Fruit fly (Drosophila melanogaster) whole organism, embryonic: ENCODE results near the gene RpL8.

Source experiments
- CG10147 ChIP-seq: fragments of 200-800 bp; sonication (Bioruptor generic); optimal IDR thresholded peaks from 2 replicates; lab custom pipeline; 2019; ENCODE audit warnings: missing biosample characterization, mild to moderate bottlenecking, missing genetic modification characterization, moderate library complexity
- CG12104 ChIP-seq: fragments of 200-800 bp; sonication (Bioruptor generic); optimal IDR thresholded peaks from 3 replicates; lab custom pipeline; 2016; ENCODE audit warnings: missing biosample characterization, missing genetic modification characterization
- CG12155 ChIP-seq: fragments of 200-800 bp; sonication (Bioruptor generic); optimal IDR thresholded peaks from 3 replicates; lab custom pipeline; 2016; ENCODE audit warnings: missing biosample characterization, missing genetic modification characterization
- CG14014 ChIP-seq: fragments of 200-800 bp; sonication (Bioruptor generic); IDR thresholded peaks from 2 replicates; pipeline ENCODE4 v1.3.6; 2022; ENCODE audit warnings: missing biosample characterization, missing genetic modification characterization
- CG14441 ChIP-seq: fragments of 200-800 bp; sonication (Bioruptor generic); IDR thresholded peaks from 2 replicates; pipeline ENCODE4 v1.3.6; 2022; ENCODE audit warnings: missing biosample characterization, missing genetic modification characterization
- CG14965 ChIP-seq: fragments of 200-800 bp; sonication (Bioruptor generic); optimal IDR thresholded peaks from 2 replicates; lab custom pipeline; 2016; ENCODE audit warnings: missing biosample characterization, missing genetic modification characterization, borderline replicate concordance
- CG16813 ChIP-seq: fragments of 200-800 bp; sonication (Bioruptor generic); IDR thresholded peaks from 3 replicates; pipeline ENCODE4 v1.3.6; 2022; ENCODE audit warnings: missing biosample characterization, missing genetic modification characterization; ENCODE audit not compliant: partially characterized antibody
- CG31365 ChIP-seq: fragments of 200-800 bp; sonication (Bioruptor generic); optimal IDR thresholded peaks from 2 replicates; lab custom pipeline; 2018; ENCODE audit warnings: missing biosample characterization, mild to moderate bottlenecking, missing genetic modification characterization
- CG31388 ChIP-seq: fragments of 200-800 bp; sonication (Bioruptor generic); optimal IDR thresholded peaks from 2 replicates; lab custom pipeline; 2016; ENCODE audit warnings: missing biosample characterization, missing genetic modification characterization
- CG3281 ChIP-seq: fragments of 200-800 bp; sonication (Bioruptor generic); optimal IDR thresholded peaks from 3 replicates; lab custom pipeline; 2017; ENCODE audit warnings: missing biosample characterization, mild to moderate bottlenecking, missing genetic modification characterization
- CG33557 ChIP-seq: fragments of 200-800 bp; sonication (Bioruptor generic); optimal IDR thresholded peaks from 2 replicates; lab custom pipeline; 2019; ENCODE audit warnings: missing biosample characterization, mild to moderate bottlenecking, missing genetic modification characterization, moderate library complexity
- CG3995 ChIP-seq: fragments of 200-800 bp; sonication (Bioruptor generic); optimal IDR thresholded peaks from 3 replicates; lab custom pipeline; 2016; ENCODE audit warnings: missing biosample characterization, missing genetic modification characterization
- CG42726 ChIP-seq: fragments of 200-800 bp; sonication (Bioruptor generic); IDR thresholded peaks from 2 replicates; pipeline ENCODE4 v1.3.6; 2022; ENCODE audit warnings: missing biosample characterization, missing genetic modification characterization; ENCODE audit not compliant: partially characterized antibody
- CG6254 ChIP-seq: fragments of 200-800 bp; sonication (Bioruptor generic); optimal IDR thresholded peaks from 3 replicates; lab custom pipeline; 2017; ENCODE audit warnings: mild to moderate bottlenecking, missing biosample characterization, missing genetic modification reagents, missing genetic modification characterization
- CG6791 ChIP-seq: fragments of 200-800 bp; sonication (Bioruptor generic); IDR thresholded peaks from 3 replicates; pipeline ENCODE4 v1.3.6; 2022; ENCODE audit warnings: missing biosample characterization, missing genetic modification characterization; ENCODE audit not compliant: partially characterized antibody
- CG7928 ChIP-seq: fragments of 200-800 bp; sonication (Bioruptor generic); optimal IDR thresholded peaks from 2 replicates; lab custom pipeline; 2017; ENCODE audit warnings: missing biosample characterization, mild to moderate bottlenecking, missing genetic modification characterization
- CG8089 ChIP-seq: fragments of 200-800 bp; sonication (Bioruptor generic); optimal IDR thresholded peaks from 3 replicates; lab custom pipeline; 2016; ENCODE audit warnings: missing biosample characterization, missing genetic modification characterization
- CG8290 ChIP-seq, 3 experiments: fragments of 200-800 bp; sonication (Bioruptor generic); optimal IDR thresholded peaks; 2 replicates each; lab custom pipeline; 2016 to 2019; ENCODE audit warnings: missing biosample characterization in 3 of 3, missing genetic modification characterization in 3 of 3, mild to moderate bottlenecking in 2 of 3, moderate library complexity in 1 of 3
- CG8944 ChIP-seq: fragments of 200-800 bp; sonication (Bioruptor generic); optimal IDR thresholded peaks from 3 replicates; lab custom pipeline; 2016; ENCODE audit warnings: missing biosample characterization, missing genetic modification characterization
- Dp ChIP-seq: fragments of 200-800 bp; sonication (Bioruptor generic); optimal IDR thresholded peaks from 2 replicates; lab custom pipeline; 2018; ENCODE audit warnings: missing biosample characterization, mild to moderate bottlenecking, missing genetic modification characterization, moderate library complexity
- E2f2 ChIP-seq: fragments of 200-800 bp; sonication (Bioruptor generic); IDR thresholded peaks from 2 replicates; pipeline ENCODE4 v1.3.6; 2022; ENCODE audit warnings: missing biosample characterization, missing genetic modification characterization
- Jarid2 ChIP-seq: fragments of 200-800 bp; sonication (Bioruptor generic); optimal IDR thresholded peaks from 3 replicates; lab custom pipeline; 2017; ENCODE audit warnings: mild to moderate bottlenecking, missing biosample characterization, missing genetic modification reagents, missing genetic modification characterization
- MBD-R2 ChIP-seq: fragments of 200-800 bp; sonication (Bioruptor generic); IDR thresholded peaks from 2 replicates; pipeline ENCODE4 v1.3.6; 2022; ENCODE audit warnings: missing biosample characterization, missing genetic modification characterization
- Mad ChIP-seq: fragments of 200-800 bp; sonication (Bioruptor generic); optimal IDR thresholded peaks from 2 replicates; lab custom pipeline; 2016; ENCODE audit warnings: missing biosample characterization, missing genetic modification characterization
- Opbp ChIP-seq: fragments of 200-800 bp; sonication (Bioruptor generic); IDR thresholded peaks from 3 replicates; pipeline ENCODE4 v1.3.6; 2022; ENCODE audit warnings: missing biosample characterization, missing genetic modification characterization; ENCODE audit not compliant: partially characterized antibody
- Pdp1 ChIP-seq, 2 experiments: fragments of 200-800 bp; sonication (Bioruptor generic); optimal IDR thresholded peaks; 3 replicates each; lab custom pipeline; 2016; ENCODE audit warnings: missing biosample characterization in 2 of 2, missing genetic modification characterization in 2 of 2, mild to moderate bottlenecking in 1 of 2, moderate library complexity in 1 of 2
- TFAM ChIP-seq: fragments of 200-800 bp; sonication (Bioruptor generic); optimal IDR thresholded peaks from 2 replicates; lab custom pipeline; 2017; ENCODE audit warnings: missing biosample characterization, missing genetic modification characterization, inconsistent platforms
- YL-1 ChIP-seq: fragments of 200-800 bp; sonication (Bioruptor generic); optimal IDR thresholded peaks from 3 replicates; lab custom pipeline; 2017; ENCODE audit warnings: missing biosample characterization, mild to moderate bottlenecking, missing genetic modification characterization
- abd-A ChIP-seq: fragments of 200-800 bp; sonication (Bioruptor generic); optimal IDR thresholded peaks from 3 replicates; lab custom pipeline; 2019; ENCODE audit warnings: missing biosample characterization, mild to moderate bottlenecking, missing genetic modification characterization, moderate library complexity
- ara ChIP-seq: fragments of 200-800 bp; sonication (Bioruptor generic); IDR thresholded peaks from 2 replicates; pipeline ENCODE4 v1.3.6; 2022; ENCODE audit warnings: missing biosample characterization, missing genetic modification characterization
- cad ChIP-seq: fragments of >200 bp; optimal IDR thresholded peaks from 2 replicates; lab custom pipeline; 2017; ENCODE audit warnings: missing biosample characterization, missing genetic modification characterization
- caup ChIP-seq: fragments of 200-800 bp; sonication (Bioruptor generic); optimal IDR thresholded peaks from 3 replicates; lab custom pipeline; 2017; ENCODE audit warnings: missing biosample characterization, mild to moderate bottlenecking, missing genetic modification characterization, moderate library complexity; ENCODE audit not compliant: severe bottlenecking
- crp ChIP-seq, 2 experiments: fragments of 200-800 bp; sonication (Bioruptor generic); optimal IDR thresholded peaks; 2 replicates in 1 of 2; 3 replicates in 1 of 2; lab custom pipeline; 2017; ENCODE audit warnings: missing biosample characterization in 2 of 2, missing genetic modification characterization in 2 of 2, mild to moderate bottlenecking in 1 of 2, moderate library complexity in 1 of 2
- disco-r ChIP-seq: fragments of 200-800 bp; sonication (Bioruptor generic); optimal IDR thresholded peaks from 2 replicates; lab custom pipeline; 2016; ENCODE audit warnings: missing biosample characterization, missing genetic modification characterization
- hth ChIP-seq: fragments of >200 bp; optimal IDR thresholded peaks from 2 replicates; lab custom pipeline; 2017; ENCODE audit warnings: inconsistent platforms
- lov ChIP-seq, 2 experiments: fragments of 200-800 bp in 1 of 2; fragments of >200 bp in 1 of 2; sonication (Bioruptor generic) in 1 of 2; IDR thresholded peaks in 1 of 2; optimal IDR thresholded peaks in 1 of 2; 2 replicates in 1 of 2; 3 replicates in 1 of 2; pipeline versions ENCODE4 v1.3.6 to Lab custom; 2017 to 2022; ENCODE audit warnings: missing biosample characterization in 1 of 2, missing genetic modification characterization in 1 of 2
- pan ChIP-seq, 4 experiments: fragments of >200 bp in 3 of 4; fragments of 200-800 bp in 1 of 4; sonication (Bioruptor generic) in 1 of 4; optimal IDR thresholded peaks in 3 of 4; IDR thresholded peaks in 1 of 4; 2 replicates each; pipeline versions ENCODE4 v1.3.6 to Lab custom; 2017 to 2022; ENCODE audit warnings: missing biosample characterization in 2 of 4, missing genetic modification characterization in 2 of 4, mixed read lengths in 1 of 4
- pzg ChIP-seq: fragments of 200-800 bp; sonication (Bioruptor generic); optimal IDR thresholded peaks from 3 replicates; lab custom pipeline; 2018; ENCODE audit warnings: missing biosample characterization, mild to moderate bottlenecking, missing genetic modification characterization, moderate library complexity
- repo ChIP-seq: fragments of 200-800 bp; sonication (Bioruptor generic); optimal IDR thresholded peaks from 2 replicates; lab custom pipeline; 2016; ENCODE audit warnings: missing biosample characterization, missing genetic modification characterization
- rib ChIP-seq: fragments of 200-800 bp; sonication (Bioruptor generic); IDR thresholded peaks from 2 replicates; pipeline ENCODE4 v1.3.6; 2022; ENCODE audit warnings: missing biosample characterization, missing genetic modification characterization
- row ChIP-seq: fragments of 200-800 bp; sonication (Bioruptor generic); IDR thresholded peaks from 3 replicates; pipeline ENCODE4 v1.3.6; 2022; ENCODE audit warnings: missing biosample characterization, missing genetic modification characterization
- sisA ChIP-seq: fragments of 200-800 bp; sonication (Bioruptor generic); IDR thresholded peaks from 2 replicates; pipeline ENCODE4 v1.3.6; 2022; ENCODE audit warnings: missing biosample characterization, missing genetic modification characterization
- slbo ChIP-seq: fragments of 200-800 bp; sonication (Bioruptor generic); IDR thresholded peaks from 2 replicates; pipeline ENCODE4 v1.3.6; 2022; ENCODE audit warnings: missing biosample characterization, missing genetic modification characterization
- slp2 ChIP-seq: fragments of 200-800 bp; sonication (Bioruptor generic); optimal IDR thresholded peaks from 2 replicates; lab custom pipeline; 2016; ENCODE audit warnings: missing biosample characterization, missing genetic modification characterization
- unpg ChIP-seq: fragments of 200-800 bp; sonication (Bioruptor generic); optimal IDR thresholded peaks from 3 replicates; lab custom pipeline; 2018; ENCODE audit warnings: missing biosample characterization, mild to moderate bottlenecking, missing genetic modification characterization, moderate library complexity
- zen ChIP-seq: fragments of 200-800 bp; sonication (Bioruptor generic); optimal IDR thresholded peaks from 3 replicates; lab custom pipeline; 2018; ENCODE audit warnings: missing biosample characterization, mild to moderate bottlenecking, missing genetic modification characterization, moderate library complexity

RpL8 gene

dm6 chr3L:2634929-2635799 is 47.9 kb downstream of the RpL8 start (continued):
- TF ChIP-seq CG31388 = no peak
- peak; percentile 79 to 84 for TF ChIP-seq Pdp1 (GFP tag; optimal IDR thresholded peaks at IDR 0.05; lab: Kevin White, UChicago)
- peak; percentile 75 for TF ChIP-seq zen (tag; lab: Kevin White, UChicago)
- TF ChIP-seq slbo (GFP tag; lab: Robert Waterston, UW) = peak; percentile 74
- peak; percentile 57 for TF ChIP-seq CG7928 (GFP tag; lab: Kevin White, UChicago)
- TF ChIP-seq hth = no peak
- TF ChIP-seq CG3281 = peak; percentile 91
- TF ChIP-seq CG14014 (GFP tag; lab: Robert Waterston, UW) = peak; percentile 81
- peak; percentile 82 for TF ChIP-seq E2f2
- TF ChIP-seq cad = no peak
- TF ChIP-seq CG12104 (GFP tag; lab: Kevin White, UChicago) = peak; percentile 91
- TF ChIP-seq caup = peak; percentile 95
- TF ChIP-seq CG33557 (GFP tag; lab: Kevin White, UChicago) = peak; percentile 88
- TF ChIP-seq TFAM = peak; percentile 47
- TF ChIP-seq row = peak; percentile 61
- TF ChIP-seq CG6254 = peak; percentile 69
- no peak for TF ChIP-seq lov (optimal IDR thresholded peaks at IDR 0.05; lab: Kevin White, UChicago)
- TF ChIP-seq lov (GFP tag; IDR thresholded peaks at IDR 0.05; lab: Robert Waterston, UW) = peak; percentile 93
- TF ChIP-seq CG14441 (GFP tag; lab: Robert Waterston, UW) = peak; percentile 68
- peak; percentile 89 for TF ChIP-seq disco-r (GFP tag; lab: Kevin White, UChicago)
- peak; percentile 80 for TF ChIP-seq unpg (GFP tag; lab: Kevin White, UChicago)
- TF ChIP-seq CG6791 = peak; percentile 85
- TF ChIP-seq CG16813 = peak; percentile 77
- TF ChIP-seq ara (GFP tag; lab: Robert Waterston, UW) = peak; percentile 75
- peak; percentile 72 for TF ChIP-seq pzg
- TF ChIP-seq crp (GFP tag; optimal IDR thresholded peaks at IDR 0.05; lab: Kevin White, UChicago) = peak in 1 of 2 experiments; percentile 74
- TF ChIP-seq Mad (GFP tag; lab: Kevin White, UChicago) = peak; percentile 77
- TF ChIP-seq abd-A (tag; lab: Kevin White, UChicago) = no peak
- TF ChIP-seq Jarid2 (GFP tag; lab: Kevin White, UChicago) = peak; percentile 59
- peak; percentile 22 for TF ChIP-seq CG14965 (GFP tag; lab: Kevin White, UChicago)
- TF ChIP-seq slp2 (GFP tag; lab: Kevin White, UChicago) = peak; percentile 67
- no peak for TF ChIP-seq sisA
- peak; percentile 79 for TF ChIP-seq CG8089 (GFP tag; lab: Kevin White, UChicago)
- peak; percentile 50; the same call in 1 of the 2 replicates for TF ChIP-seq CG42726 (GFP tag; lab: Robert Waterston, UW)
- TF ChIP-seq rib = peak; percentile 94
- TF ChIP-seq CG12155 = peak; percentile 63
- TF ChIP-seq pan (optimal IDR thresholded peaks at IDR 0.05; lab: Kevin White, UChicago) = no peak
- peak in 1 of 2 experiments; percentile 80 for TF ChIP-seq pan (GFP tag; optimal IDR thresholded peaks at IDR 0.05 in 1 of 2, IDR thresholded peaks at IDR 0.05 in 1 of 2)
- TF ChIP-seq YL-1 (GFP tag; lab: Kevin White, UChicago) = peak; percentile 96
- peak; percentile 76 for TF ChIP-seq repo
- peak; percentile 68 for TF ChIP-seq Dp (GFP tag; lab: Kevin White, UChicago)
- peak; percentile 82 for TF ChIP-seq Opbp (GFP tag; lab: Robert Waterston, UW)
- TF ChIP-seq CG3995 (GFP tag; lab: Kevin White, UChicago) = peak; percentile 67
- peak; percentile 10 for TF ChIP-seq CG8944 (GFP tag; lab: Kevin White, UChicago)
- peak; percentile 74 for TF ChIP-seq CG31365 (tag; lab: Kevin White, UChicago)
- peak; percentile 67 for TF ChIP-seq MBD-R2
- peak; percentile 65 for TF ChIP-seq CG8290 (GFP tag; optimal IDR thresholded peaks at IDR 0.05; lab: Kevin White, UChicago)
- TF ChIP-seq CG8290 (tag; optimal IDR thresholded peaks at IDR 0.05; lab: Kevin White, UChicago) = peak; percentile 89 to 92
- peak; percentile 48 for TF ChIP-seq CG10147
